Fruit fly (Drosophila melanogaster): Measurements from ENCODE around the gene CG10646.

The CG10646 gene

dm6 chr3L:12471471-12471978, 32.2 kb downstream of the CG10646 start, which contains the start of gene CG10616 (continued):
- TF ChIP-seq Hmx (GFP tag; optimal IDR thresholded peaks at IDR 0.05) = no peak
- no peak for TF ChIP-seq CG12104 (GFP tag; optimal IDR thresholded peaks at IDR 0.05)
- no peak for TF ChIP-seq D (optimal IDR thresholded peaks at IDR 0.05)
- TF ChIP-seq D (GFP tag; optimal IDR thresholded peaks at IDR 0.05) = no peak
- no peak for TF ChIP-seq Taf1 (GFP tag; IDR thresholded peaks at IDR 0.05)
- no peak for TF ChIP-seq sim (GFP tag; IDR thresholded peaks at IDR 0.05)
- TF ChIP-seq kni (GFP tag; optimal IDR thresholded peaks at IDR 0.05) = no peak
- no peak for TF ChIP-seq CG3838 (GFP tag; optimal IDR thresholded peaks at IDR 0.05)
- no peak for TF ChIP-seq cg (GFP tag; optimal IDR thresholded peaks at IDR 0.05)
- TF ChIP-seq ham (GFP tag; IDR thresholded peaks at IDR 0.05) = no peak
- no peak; the same call in 2 of the 3 replicates for TF ChIP-seq CG17361 (GFP tag; IDR thresholded peaks at IDR 0.05)
- peak; percentile 28 for TF ChIP-seq CG33213 (GFP tag; optimal IDR thresholded peaks at IDR 0.05)
- TF ChIP-seq cato (GFP tag; optimal IDR thresholded peaks at IDR 0.05; ENCODE audit: borderline replicate concordance) = no peak
- TF ChIP-seq Fer3 (tag; optimal IDR thresholded peaks at IDR 0.05) = no peak
- no peak for TF ChIP-seq ac (GFP tag; optimal IDR thresholded peaks at IDR 0.05)
- no peak for TF ChIP-seq hth (optimal IDR thresholded peaks at IDR 0.05)
- TF ChIP-seq sima (GFP tag; optimal IDR thresholded peaks at IDR 0.05) = no peak
- no peak for TF ChIP-seq CG6854 (GFP tag; optimal IDR thresholded peaks at IDR 0.05)
- TF ChIP-seq CG8281 (tag; optimal IDR thresholded peaks at IDR 0.05) = no peak
- TF ChIP-seq CG8388 (GFP tag; optimal IDR thresholded peaks at IDR 0.05) = no peak
- TF ChIP-seq Side (GFP tag; optimal IDR thresholded peaks at IDR 0.05) = no peak
- no peak for TF ChIP-seq fd96Cb (tag; optimal IDR thresholded peaks at IDR 0.05)
- TF ChIP-seq CG14441 (GFP tag; IDR thresholded peaks at IDR 0.05) = no peak
- TF ChIP-seq chn (GFP tag; optimal IDR thresholded peaks at IDR 0.05) = no peak
- no peak for TF ChIP-seq Abd-B (GFP tag; optimal IDR thresholded peaks at IDR 0.05)
- TF ChIP-seq mirr (GFP tag; optimal IDR thresholded peaks at IDR 0.05) = no peak
- no peak for TF ChIP-seq CG1832 (GFP tag; optimal IDR thresholded peaks at IDR 0.05)
- no peak for TF ChIP-seq ttk (GFP tag; IDR thresholded peaks at IDR 0.05)
- TF ChIP-seq CG4424 (GFP tag; optimal IDR thresholded peaks at IDR 0.05) = no peak
- TF ChIP-seq ro (GFP tag; IDR thresholded peaks at IDR 0.05) = no peak
- no peak for TF ChIP-seq CG12744 (GFP tag; optimal IDR thresholded peaks at IDR 0.05)
- TF ChIP-seq Mes4 (GFP tag; optimal IDR thresholded peaks at IDR 0.05) = no peak
- TF ChIP-seq Optix (GFP tag; IDR thresholded peaks at IDR 0.05) = no peak
- TF ChIP-seq gsb (GFP tag; IDR thresholded peaks at IDR 0.05) = no peak
- TF ChIP-seq CG31388 (GFP tag; optimal IDR thresholded peaks at IDR 0.05) = no peak
- no peak for TF ChIP-seq CG11695 (GFP tag; IDR thresholded peaks at IDR 0.05)
- peak; percentile 98 for TF ChIP-seq Scr (GFP tag; IDR thresholded peaks at IDR 0.05; ENCODE audit: partially characterized antibody)
- no peak for TF ChIP-seq Dip3 (GFP tag; optimal IDR thresholded peaks at IDR 0.05)
- TF ChIP-seq CG3407 (GFP tag; optimal IDR thresholded peaks at IDR 0.05) = no peak
- no peak for TF ChIP-seq dmrt11E (tag; optimal IDR thresholded peaks at IDR 0.05)
- peak; percentile 86 for TF ChIP-seq amos (GFP tag; IDR thresholded peaks at IDR 0.05; ENCODE audit: partially characterized antibody)
- no peak for TF ChIP-seq CG15514 (GFP tag; optimal IDR thresholded peaks at IDR 0.05)
- no peak for TF ChIP-seq CG4328 (GFP tag; optimal IDR thresholded peaks at IDR 0.05)
- no peak for TF ChIP-seq sqz (GFP tag; optimal IDR thresholded peaks at IDR 0.05)
- TF ChIP-seq BEAF-32 (GFP tag; optimal IDR thresholded peaks at IDR 0.05) = peak; percentile 91
- TF ChIP-seq Lhr (GFP tag; optimal IDR thresholded peaks at IDR 0.05) = no peak
- no peak for TF ChIP-seq fd3F (GFP tag; optimal IDR thresholded peaks at IDR 0.05)
- no peak for TF ChIP-seq Drgx (GFP tag; IDR thresholded peaks at IDR 0.05)
- no peak for TF ChIP-seq HmgZ (tag; optimal IDR thresholded peaks at IDR 0.05)
- TF ChIP-seq CG12659 (GFP tag; optimal IDR thresholded peaks at IDR 0.05) = peak; percentile 22
- TF ChIP-seq CG15011 (GFP tag; optimal IDR thresholded peaks at IDR 0.05) = no peak
- TF ChIP-seq CG13296 (GFP tag; optimal IDR thresholded peaks at IDR 0.05) = no peak
